Worm (Caenorhabditis elegans) whole organism, L3 larva: ENCODE data around the gene damt-1.
A peak's percentile ranks its signal among the peaks of the same experiment; 100 is the strongest.

Source experiments
- ZK546.5 ChIP-seq: sonication (generic microtip); optimal IDR thresholded peaks from 2 replicates; lab custom pipeline; 2017; ENCODE audit warnings: missing biosample characterization, missing genetic modification characterization
- aly-2 ChIP-seq: fragments of 150-350 bp; optimal IDR thresholded peaks from 2 replicates; lab custom pipeline; 2014; ENCODE audit warnings: missing biosample characterization, missing genetic modification characterization
- ama-1 ChIP-seq: fragments of 150-350 bp; optimal IDR thresholded peaks from 2 replicates; lab custom pipeline; 2018
- ceh-16 ChIP-seq: sonication (generic microtip); optimal IDR thresholded peaks from 2 replicates; lab custom pipeline; 2017; ENCODE audit warnings: missing biosample characterization, missing genetic modification characterization
- ceh-28 ChIP-seq: fragments of 150-350 bp; optimal IDR thresholded peaks from 2 replicates; lab custom pipeline; 2014; ENCODE audit warnings: missing biosample characterization, missing genetic modification reagents, missing genetic modification characterization
- ceh-82 ChIP-seq: fragments of 150-350 bp; optimal IDR thresholded peaks from 2 replicates; lab custom pipeline; 2014; ENCODE audit warnings: missing biosample characterization, missing genetic modification characterization
- ceh-9 ChIP-seq: sonication (generic microtip); optimal IDR thresholded peaks from 2 replicates; lab custom pipeline; 2018; ENCODE audit warnings: missing biosample characterization, missing genetic modification characterization
- daf-12 ChIP-seq: fragments of 150-350 bp; optimal IDR thresholded peaks from 2 replicates; lab custom pipeline; 2014; ENCODE audit warnings: missing biosample characterization, missing genetic modification reagents, missing genetic modification characterization
- egl-5 ChIP-seq: fragments of 150-350 bp; optimal IDR thresholded peaks from 2 replicates; lab custom pipeline; 2017; ENCODE audit warnings: missing biosample characterization, missing genetic modification reagents, missing genetic modification characterization, inconsistent platforms
- elt-1 ChIP-seq: fragments of 150-350 bp; optimal IDR thresholded peaks from 2 replicates; lab custom pipeline; 2014; ENCODE audit warnings: missing biosample characterization, missing genetic modification characterization
- elt-2 ChIP-seq: sonication (generic microtip); optimal IDR thresholded peaks from 2 replicates; lab custom pipeline; 2016; ENCODE audit warnings: missing genetic modification reagents, mild to moderate bottlenecking, missing genetic modification characterization, missing compliant biosample characterization
- fkh-10 ChIP-seq: sonication (generic microtip); optimal IDR thresholded peaks from 2 replicates; lab custom pipeline; 2017; ENCODE audit warnings: missing biosample characterization, missing genetic modification reagents, missing genetic modification characterization
- hmg-11 ChIP-seq: sonication (generic microtip); optimal IDR thresholded peaks from 2 replicates; lab custom pipeline; 2016; ENCODE audit warnings: missing genetic modification characterization, missing compliant biosample characterization
- jun-1 ChIP-seq: fragments of 150-350 bp; optimal IDR thresholded peaks from 2 replicates; lab custom pipeline; 2014; ENCODE audit warnings: missing biosample characterization, missing genetic modification reagents, missing genetic modification characterization
- lsy-12 ChIP-seq: sonication (generic microtip); optimal IDR thresholded peaks from 2 replicates; lab custom pipeline; 2016; ENCODE audit warnings: mild to moderate bottlenecking, missing genetic modification characterization, missing compliant biosample characterization
- mml-1 ChIP-seq: fragments of 150-350 bp; sonication (generic microtip); optimal IDR thresholded peaks from 3 replicates; lab custom pipeline; 2014; ENCODE audit warnings: missing biosample characterization, missing genetic modification characterization
- nfya-1 ChIP-seq: sonication (generic microtip); optimal IDR thresholded peaks from 2 replicates; lab custom pipeline; 2017; ENCODE audit warnings: missing genetic modification characterization, mild to moderate bottlenecking, missing compliant biosample characterization, antibody characterized with exemption, moderate library complexity; ENCODE audit not compliant: insufficient read depth
- nhr-11 ChIP-seq: fragments of 150-350 bp; optimal IDR thresholded peaks from 2 replicates; lab custom pipeline; 2014; ENCODE audit warnings: missing biosample characterization, missing genetic modification characterization
- nhr-12 ChIP-seq: fragments of 150-350 bp; optimal IDR thresholded peaks from 2 replicates; lab custom pipeline; 2014; ENCODE audit warnings: missing biosample characterization, missing genetic modification characterization
- nhr-23 ChIP-seq: fragments of 150-350 bp; optimal IDR thresholded peaks from 2 replicates; lab custom pipeline; 2014; ENCODE audit warnings: missing biosample characterization, missing genetic modification reagents, missing genetic modification characterization
- nhr-237 ChIP-seq: fragments of 150-350 bp; optimal IDR thresholded peaks from 2 replicates; lab custom pipeline; 2014; ENCODE audit warnings: missing biosample characterization, missing genetic modification characterization
- nhr-25 ChIP-seq: sonication (generic microtip); optimal IDR thresholded peaks from 2 replicates; lab custom pipeline; 2017; ENCODE audit warnings: missing biosample characterization, missing genetic modification characterization
- nhr-77 ChIP-seq: fragments of 150-350 bp; optimal IDR thresholded peaks from 2 replicates; lab custom pipeline; 2014; ENCODE audit warnings: missing biosample characterization, missing genetic modification characterization
- pha-4 ChIP-seq: fragments of 150-350 bp; optimal IDR thresholded peaks from 2 replicates; lab custom pipeline; 2014; ENCODE audit warnings: missing biosample characterization, missing genetic modification reagents, missing genetic modification characterization
- sea-2 ChIP-seq: fragments of 150-350 bp; sonication (generic microtip); optimal IDR thresholded peaks from 4 replicates; lab custom pipeline; 2014; ENCODE audit warnings: missing biosample characterization, missing genetic modification reagents, missing genetic modification characterization
- skn-1 ChIP-seq: fragments of 150-350 bp; optimal IDR thresholded peaks from 2 replicates; lab custom pipeline; 2014; ENCODE audit warnings: missing biosample characterization, missing genetic modification characterization
- snpc-4 ChIP-seq: fragments of 150-350 bp; optimal IDR thresholded peaks from 2 replicates; lab custom pipeline; 2014; ENCODE audit warnings: missing biosample characterization, missing genetic modification characterization
- tbx-2 ChIP-seq: sonication (generic microtip); optimal IDR thresholded peaks from 2 replicates; lab custom pipeline; 2016; ENCODE audit warnings: mild to moderate bottlenecking, missing genetic modification characterization, missing compliant biosample characterization
- unc-62 ChIP-seq: fragments of 150-350 bp; sonication (generic microtip); optimal IDR thresholded peaks from 4 replicates; lab custom pipeline; 2014; ENCODE audit warnings: missing biosample characterization, missing genetic modification reagents, missing genetic modification characterization
- zag-1 ChIP-seq: fragments of 150-350 bp; optimal IDR thresholded peaks from 2 replicates; lab custom pipeline; 2014; ENCODE audit warnings: missing biosample characterization, missing genetic modification characterization
- ztf-4 ChIP-seq: fragments of 150-350 bp; optimal IDR thresholded peaks from 2 replicates; lab custom pipeline; 2014; ENCODE audit warnings: missing biosample characterization, missing genetic modification characterization

Gene damt-1

DNA sequence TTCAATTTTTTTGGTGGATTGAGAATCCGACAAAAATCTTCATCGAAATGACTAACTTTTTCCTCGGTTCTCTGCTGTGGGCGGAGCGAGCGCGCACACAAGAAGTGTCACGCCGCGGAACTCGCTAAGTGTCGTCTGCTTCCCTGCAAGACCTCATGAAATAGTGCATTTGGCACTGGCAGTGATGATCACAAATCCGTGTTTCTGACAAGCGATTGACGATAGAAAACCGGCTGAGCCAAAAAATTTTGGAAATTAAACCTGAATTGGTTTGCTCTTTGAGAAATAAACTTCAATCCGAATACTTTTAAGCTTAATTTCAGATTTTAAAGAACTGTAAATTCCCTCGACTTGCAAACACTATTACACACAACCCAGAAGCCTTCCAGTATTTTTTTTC is 18.5 kb upstream of the damt-1 start (continued):
- TF ChIP-seq aly-2 (peak; percentile 81), unc-62 (no peak)

DNA sequence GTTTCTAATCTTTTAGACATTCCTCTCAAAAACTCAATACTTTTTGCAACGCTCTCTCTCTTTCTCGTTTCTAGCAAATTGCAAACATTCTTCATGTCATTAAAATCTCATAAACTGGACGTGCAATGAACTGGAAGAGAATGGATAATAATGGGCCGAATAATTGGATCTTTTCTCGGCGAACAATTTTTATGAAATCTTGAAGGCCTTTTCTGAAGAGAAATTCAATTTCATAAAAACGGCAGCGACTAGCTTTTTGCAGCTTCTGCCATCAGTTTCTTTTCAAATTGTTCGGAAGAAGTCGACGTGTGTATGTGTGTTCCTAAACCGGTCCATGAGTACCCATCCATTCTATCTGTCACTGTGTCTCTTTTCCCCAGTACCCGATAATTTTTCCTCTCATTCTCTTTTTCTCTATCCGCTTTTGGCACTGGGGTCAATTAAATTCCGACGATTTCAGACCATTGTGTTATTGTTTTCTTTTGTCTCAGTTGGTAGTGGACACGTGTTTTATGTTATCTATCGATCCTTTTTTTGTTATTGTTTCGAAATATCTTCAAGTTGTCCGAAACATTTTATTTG is 17.2 kb upstream of the damt-1 start:
- no peak for TF ChIP-seq ceh-82
- no peak for TF ChIP-seq nhr-77 (tag; lab: Kevin White, UChicago)
- TF ChIP-seq pha-4 (tag; lab: Kevin White, UChicago), result no peak
- TF ChIP-seq nhr-25, result peak; percentile 62
- no peak for TF ChIP-seq daf-12 (tag; lab: Kevin White, UChicago)
- TF ChIP-seq aly-2, result no peak
- TF ChIP-seq ceh-16 (tag; lab: Kevin White, UChicago), result no peak
- peak; percentile 11 for TF ChIP-seq snpc-4 (tag; lab: Kevin White, UChicago)
- TF ChIP-seq zag-1 (tag; lab: Kevin White, UChicago), result no peak
- no peak for TF ChIP-seq elt-1 (tag; lab: Kevin White, UChicago)
- TF ChIP-seq nhr-23 (tag; lab: Kevin White, UChicago), result peak; percentile 13
- TF ChIP-seq ZK546.5, result no peak
- TF ChIP-seq mml-1 (tag; lab: Kevin White, UChicago), result no peak
- TF ChIP-seq hmg-11, result peak; percentile 30
- TF ChIP-seq ceh-9 (tag; lab: Kevin White, UChicago), result no peak
- no peak for TF ChIP-seq nhr-12 (tag; lab: Kevin White, UChicago)
- TF ChIP-seq ztf-4 (tag; lab: Kevin White, UChicago), result no peak
- no peak for TF ChIP-seq ceh-28
- TF ChIP-seq egl-5 (tag; lab: Kevin White, UChicago), result peak; percentile 91
- TF ChIP-seq, all 47 proteins: peak for 5

DNA sequence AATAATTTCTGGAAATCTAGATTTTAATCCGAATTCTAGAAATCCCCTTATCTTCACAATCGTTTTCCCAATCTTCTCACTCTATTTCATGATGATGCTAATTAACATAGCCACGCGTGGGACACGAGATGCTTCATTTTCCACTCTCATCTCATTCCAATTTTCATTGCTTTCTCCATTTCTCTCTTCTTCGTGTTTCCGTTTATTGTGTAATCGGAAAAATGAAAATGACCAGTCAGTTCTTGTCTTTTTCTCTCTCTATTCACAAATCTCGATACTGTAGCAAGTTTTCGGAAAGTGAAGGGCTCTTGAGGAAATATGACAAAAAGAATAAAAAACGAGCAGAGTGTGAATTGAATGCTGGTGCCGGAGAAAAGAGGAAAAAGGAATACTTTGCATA is 15.5 kb upstream of the damt-1 start:
- TF ChIP-seq tbx-2 (tag; lab: Kevin White, UChicago), result no peak
- peak; percentile 6 for TF ChIP-seq egl-5 (tag; lab: Kevin White, UChicago)
- TF ChIP-seq jun-1 (tag; lab: Kevin White, UChicago), result no peak
- TF ChIP-seq ama-1, result no peak
- no peak for TF ChIP-seq nhr-23 (tag; lab: Kevin White, UChicago)

DNA sequence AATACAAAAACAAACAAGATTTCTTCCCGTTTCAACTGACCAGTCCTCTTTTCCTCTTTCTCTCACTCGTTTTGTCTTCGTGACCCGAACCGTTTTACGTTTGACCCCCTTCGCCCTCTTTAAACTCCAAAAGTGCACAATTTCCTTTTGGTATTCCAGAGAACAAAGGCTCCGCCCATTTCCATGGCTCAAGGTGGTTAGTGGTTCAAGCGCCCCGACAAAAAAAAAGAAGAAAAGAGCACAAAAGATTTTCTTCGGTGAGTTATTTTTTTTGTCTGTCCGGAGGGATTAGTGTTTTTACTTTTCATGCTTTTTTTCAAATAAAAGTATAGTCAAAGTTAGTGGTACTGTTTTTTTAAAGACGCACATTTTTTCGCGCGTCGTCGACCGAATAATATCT is 12.4 kb upstream of the damt-1 start, which contains the start of gene osta-2:
TSS of gene osta-2 (plus strand) at position 160 of the 400 bp plus-strand sequence.
- TF ChIP-seq sea-2, result no peak
- no peak for TF ChIP-seq nhr-11 (tag; lab: Kevin White, UChicago)
- TF ChIP-seq zag-1 (tag; lab: Kevin White, UChicago), result no peak
- TF ChIP-seq tbx-2 (tag; lab: Kevin White, UChicago), result no peak
- TF ChIP-seq pha-4 (tag; lab: Kevin White, UChicago), result peak; percentile 25
- peak; percentile 6 for TF ChIP-seq egl-5 (tag; lab: Kevin White, UChicago)
- no peak for TF ChIP-seq snpc-4 (tag; lab: Kevin White, UChicago)
- TF ChIP-seq nfya-1 (tag; lab: Kevin White, UChicago), result peak; percentile 41
- TF ChIP-seq, all 47 proteins: peak for 3

DNA sequence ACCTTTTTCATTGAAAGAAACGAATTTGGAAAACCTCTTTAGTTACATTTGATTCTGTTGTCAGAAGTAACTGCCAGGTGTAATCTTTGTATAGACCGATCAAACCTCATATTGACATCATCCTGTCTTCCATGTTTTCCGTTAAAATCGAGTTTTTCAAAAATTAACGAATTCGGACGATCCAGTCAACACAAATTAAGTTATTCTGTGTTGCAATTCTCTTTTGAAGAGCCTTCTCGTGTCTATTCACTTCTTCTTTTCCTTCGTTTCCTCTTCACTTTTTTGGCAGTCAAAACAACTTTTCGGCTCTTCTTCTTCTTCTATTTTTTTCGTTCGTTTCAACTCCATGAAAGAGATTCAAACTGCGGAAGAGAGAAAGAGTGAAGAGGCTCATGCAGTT is 11.8 kb upstream of the damt-1 start:
- no peak for TF ChIP-seq sea-2
- peak; percentile 18 for TF ChIP-seq nfya-1 (tag; lab: Kevin White, UChicago)
- TF ChIP-seq fkh-10, result peak; percentile 95

DNA sequence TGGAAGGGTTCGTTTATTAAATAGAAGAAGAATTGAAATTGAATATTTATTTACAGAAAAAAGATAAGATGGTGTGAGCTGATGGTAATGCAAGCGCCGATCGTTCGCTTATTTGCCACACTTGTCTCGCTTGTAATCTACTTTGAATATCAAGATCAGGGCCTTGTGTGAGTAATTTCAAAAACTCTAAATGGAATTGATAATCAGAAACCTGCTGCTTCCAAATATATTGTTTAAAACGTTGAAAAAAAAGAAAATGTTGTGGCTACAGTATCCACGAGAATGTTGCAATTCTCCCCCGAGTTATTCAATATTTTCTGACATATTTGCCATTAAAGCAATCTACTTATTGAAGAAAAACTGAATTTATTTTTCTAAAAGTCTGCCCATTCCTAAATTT is 9.1 kb upstream of the damt-1 start:
- TF ChIP-seq skn-1 (no peak), fkh-10 (no peak), aly-2 (no peak), ZK546.5 (no peak), hmg-11 (no peak), sea-2 (no peak)
- TF ChIP-seq, all 47 proteins: peak for 0

DNA sequence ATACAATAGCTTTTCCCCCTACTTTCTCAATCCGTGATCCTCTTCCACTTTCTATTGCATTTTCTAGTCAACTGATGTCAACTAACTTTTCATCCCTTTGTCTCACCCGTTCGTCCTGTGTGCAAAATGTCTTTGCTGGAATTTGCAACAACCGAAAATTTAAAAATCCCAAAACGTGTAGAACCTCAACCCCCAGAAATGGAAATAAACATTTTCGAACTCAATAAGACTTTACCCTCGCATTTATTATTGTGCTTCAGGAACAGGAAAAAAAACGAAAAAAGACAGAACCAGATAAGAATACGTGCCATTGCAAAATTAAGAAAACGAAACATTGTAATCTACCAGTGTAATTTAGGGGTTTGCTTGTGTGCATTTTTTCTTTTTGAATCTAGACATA is 7.8 kb upstream of the damt-1 start:
- TF ChIP-seq nhr-237 (tag; lab: Kevin White, UChicago) (no peak), ztf-4 (tag; lab: Kevin White, UChicago) (peak; percentile 44), nhr-77 (tag; lab: Kevin White, UChicago) (no peak), ama-1 (peak; percentile 33), elt-2 (tag; lab: Kevin White, UChicago) (peak; percentile 22), snpc-4 (tag; lab: Kevin White, UChicago) (no peak), lsy-12 (tag; lab: Kevin White, UChicago) (no peak)
